Worm (Caenorhabditis elegans): ENCODE results near the gene sup-36.
"Not testable (repeated sequence)": the region's sequence is repeated elsewhere in the genome, so short reads cannot be mapped to it uniquely, and the experiment has no call there.

DNA sequence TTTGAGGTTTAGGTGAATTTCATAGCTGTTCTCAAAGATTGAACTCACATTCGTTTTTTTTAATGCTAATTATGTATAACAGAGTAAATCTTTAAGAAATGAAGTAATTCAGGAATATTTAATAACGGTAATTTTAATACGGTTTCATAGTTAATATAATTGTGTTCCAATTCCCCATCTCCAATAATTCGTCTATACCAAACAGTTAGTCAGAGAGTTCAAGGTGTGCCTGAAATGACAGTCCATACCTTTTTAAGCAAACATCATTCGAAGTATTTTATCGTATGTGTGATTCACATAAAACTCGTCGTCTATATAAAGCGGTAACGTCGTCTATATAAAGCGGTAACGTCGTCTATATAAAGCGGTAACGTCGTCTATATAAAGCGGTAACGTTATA is 2.7 kb upstream of the sup-36 start, which contains the start of gene nspb-5:
- not testable (repeated sequence) for TF ChIP-seq nhr-237 (tag; optimal IDR thresholded peaks at IDR 0.05); alr-1 (tag; optimal IDR thresholded peaks at IDR 0.05); ceh-82 (tag; optimal IDR thresholded peaks at IDR 0.05); elt-3 (tag; optimal IDR thresholded peaks at IDR 0.05); nhr-77 (tag; optimal IDR thresholded peaks at IDR 0.05); snpc-4 (tag; optimal IDR thresholded peaks at IDR 0.05); dmd-4 (tag; optimal IDR thresholded peaks at IDR 0.05); blmp-1 (tag; optimal IDR thresholded peaks at IDR 0.05; ENCODE audit: insufficient read depth); ama-1 (optimal IDR thresholded peaks at IDR 0.05); R02D3.7 (tag; optimal IDR thresholded peaks at IDR 0.05)

Measured in whole organism, L2 larva.